Fruit fly (Drosophila melanogaster) whole organism: ENCODE measurements around the gene Gnpnat.

Experiments used
- CG8478 ChIP-seq: fragments of >200 bp; optimal IDR thresholded peaks from 2 replicates; lab custom pipeline; 2018; ENCODE audit warnings: inconsistent platforms
- EcR ChIP-seq, 2 experiments: fragments of >200 bp; optimal IDR thresholded peaks; 2 replicates each; lab custom pipeline; 2017; ENCODE audit warnings: missing biosample characterization in 2 of 2, missing genetic modification characterization in 2 of 2, missing genetic modification reagents in 2 of 2
- pan ChIP-seq: fragments of >200 bp; optimal IDR thresholded peaks from 2 replicates; lab custom pipeline; 2017
- psq ChIP-seq: fragments of >200 bp; optimal IDR thresholded peaks from 2 replicates; lab custom pipeline; 2017
- usp ChIP-seq: fragments of >200 bp; optimal IDR thresholded peaks from 2 replicates; lab custom pipeline; 2017; ENCODE audit warnings: missing biosample characterization, missing genetic modification characterization, mixed read lengths

DNA sequence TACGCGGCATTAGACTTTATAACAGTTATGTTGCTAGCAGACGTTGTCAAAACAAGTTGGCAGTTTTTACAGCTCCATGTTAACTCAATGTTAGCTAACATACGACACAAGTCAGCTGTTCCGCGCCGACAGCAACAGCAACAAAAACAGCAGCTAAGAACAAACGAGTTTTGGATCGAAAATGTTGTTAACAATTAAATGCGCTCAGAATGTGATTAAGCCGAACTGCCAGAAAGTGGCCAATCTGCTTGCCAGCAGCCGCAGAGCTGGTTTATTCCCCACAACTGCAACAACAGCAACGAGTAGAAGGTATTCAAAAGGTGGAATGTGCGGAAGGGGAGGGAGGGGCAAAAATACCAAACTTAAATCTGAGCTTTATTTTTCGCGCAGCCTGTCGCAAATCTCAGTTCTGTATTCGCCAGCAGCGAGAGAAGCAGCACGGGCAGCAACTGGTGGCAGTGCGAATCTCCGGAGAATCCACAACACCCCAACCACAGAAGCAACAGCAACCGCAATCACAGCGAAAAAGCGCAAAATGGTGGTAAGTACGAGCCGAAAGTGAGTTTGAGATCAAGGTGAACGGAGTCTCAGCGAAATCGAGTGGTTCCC lies 14.9 kb upstream of the Gnpnat start, which contains the start of gene Pcd:
- no peak for TF ChIP-seq usp
- TF ChIP-seq EcR (GFP tag; optimal IDR thresholded peaks at IDR 0.05; lab: Kevin White, UChicago): no peak
- TF ChIP-seq pan (lab: Kevin White, UChicago): no peak
- no peak for TF ChIP-seq CG8478 (lab: Kevin White, UChicago)
- no peak for TF ChIP-seq psq (lab: Kevin White, UChicago)
